Fruit fly (Drosophila melanogaster) Kc167 (cell line): ENCODE measurements around the gene Rab3-GEF.

ENCODE experiments used
- Myc ChIP-seq: fragments of >200 bp; optimal IDR thresholded peaks from 2 replicates; lab custom pipeline; 2017; ENCODE audit warnings: missing external identifiers
- h ChIP-seq: fragments of >200 bp; optimal IDR thresholded peaks from 3 replicates; lab custom pipeline; 2018; ENCODE audit warnings: missing external identifiers
- psq ChIP-seq: fragments of >200 bp; optimal IDR thresholded peaks from 2 replicates; lab custom pipeline; 2017; ENCODE audit warnings: missing external identifiers
- ttk ChIP-seq: sonication (Bioruptor generic); optimal IDR thresholded peaks from 2 replicates; lab custom pipeline; 2017; ENCODE audit warnings: missing external identifiers

DNA sequence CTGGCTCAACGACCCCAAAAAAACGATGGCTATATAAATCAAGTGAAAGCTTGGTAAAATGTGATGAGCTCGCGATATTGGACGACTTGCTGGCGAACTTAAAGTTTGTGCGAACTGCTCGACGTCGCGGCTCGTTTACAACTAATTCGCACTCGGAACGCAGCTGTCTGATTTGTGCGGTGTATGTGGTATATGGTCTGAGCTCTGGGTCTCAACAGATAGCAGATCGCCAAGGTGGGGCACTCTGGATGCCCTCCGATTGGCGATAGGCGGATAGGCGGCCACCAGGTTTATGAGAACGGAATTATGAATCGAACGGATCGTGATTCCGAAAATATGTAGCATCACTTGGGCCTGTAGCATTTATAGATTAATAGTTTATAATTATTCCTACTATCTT, 26.9 kb downstream of the Rab3-GEF start, which contains the start of gene Cyp4s3:
- TF ChIP-seq psq (no peak), h (lab: Kevin White, UChicago) (no peak), Myc (lab: Kevin White, UChicago) (no peak), ttk (no peak)
